Worm (Caenorhabditis elegans): ENCODE measurements around the gene sri-38.

- TF ChIP-seq tab-1 (GFP tag; IDR thresholded peaks at IDR 0.05): no peak
- TF ChIP-seq ztf-29 (GFP tag; IDR thresholded peaks at IDR 0.05): no peak
- TF ChIP-seq T22C8.4 (GFP tag; IDR thresholded peaks at IDR 0.05): no peak
- TF ChIP-seq cog-1 (tag; optimal IDR thresholded peaks at IDR 0.05): no peak
- TF ChIP-seq klf-2 (GFP tag; conservative IDR thresholded peaks at IDR 0.05): no peak
- TF ChIP-seq flt-1 (GFP tag; IDR thresholded peaks at IDR 0.05): no peak
- TF ChIP-seq ztf-23 (GFP tag; IDR thresholded peaks at IDR 0.05): no peak
- TF ChIP-seq med-1 (GFP tag; optimal IDR thresholded peaks at IDR 0.05; ENCODE audit: insufficient read depth): no peak
Measured at ce11 chrII:2641777-2642176, 31.1 kb downstream of the sri-38 start, which contains the start of gene F22E5.7.
